Worm (Caenorhabditis elegans) whole organism, midembryonic: Measurements from ENCODE around the gene egl-20.

ENCODE experiments used
- T22C8.4 ChIP-seq: fragments of 200-800 bp; sonication (Bioruptor generic); IDR thresholded peaks from 2 replicates; pipeline ENCODE4 v1.3.6; 2022; ENCODE audit warnings: missing genetic modification characterization, missing compliant biosample characterization
- cog-1 ChIP-seq: sonication (generic microtip); optimal IDR thresholded peaks from 2 replicates; lab custom pipeline; 2016; ENCODE audit warnings: missing genetic modification characterization, missing compliant biosample characterization
- flt-1 ChIP-seq: fragments of 200-800 bp; sonication (Bioruptor generic); IDR thresholded peaks from 2 replicates; pipeline ENCODE4 v1.3.6; 2022; ENCODE audit warnings: missing genetic modification characterization, missing compliant biosample characterization
- klf-2 ChIP-seq: fragments of 200-800 bp; sonication (Bioruptor generic); conservative IDR thresholded peaks from 2 replicates; pipeline ENCODE4 v1.3.6; 2022; ENCODE audit warnings: missing genetic modification reagents, missing genetic modification characterization, missing compliant biosample characterization
- ref-1 ChIP-seq: fragments of 200-800 bp; sonication (Bioruptor generic); conservative IDR thresholded peaks from 2 replicates; pipeline ENCODE4 v1.3.6; 2022; ENCODE audit warnings: missing genetic modification reagents, missing genetic modification characterization, missing compliant biosample characterization
- tab-1 ChIP-seq: fragments of 200-800 bp; sonication (Bioruptor generic); IDR thresholded peaks from 2 replicates; pipeline ENCODE4 v1.3.6; 2022; ENCODE audit warnings: missing genetic modification characterization, missing compliant biosample characterization
- ztf-23 ChIP-seq: fragments of 200-800 bp; sonication (Bioruptor generic); IDR thresholded peaks from 2 replicates; pipeline ENCODE4 v1.3.6; 2022; ENCODE audit warnings: missing genetic modification reagents, missing genetic modification characterization, missing compliant biosample characterization
- ztf-29 ChIP-seq: fragments of 200-800 bp; sonication (Bioruptor generic); IDR thresholded peaks from 2 replicates; pipeline ENCODE4 v1.3.6; 2022; ENCODE audit warnings: missing genetic modification reagents, missing genetic modification characterization, missing compliant biosample characterization

DNA sequence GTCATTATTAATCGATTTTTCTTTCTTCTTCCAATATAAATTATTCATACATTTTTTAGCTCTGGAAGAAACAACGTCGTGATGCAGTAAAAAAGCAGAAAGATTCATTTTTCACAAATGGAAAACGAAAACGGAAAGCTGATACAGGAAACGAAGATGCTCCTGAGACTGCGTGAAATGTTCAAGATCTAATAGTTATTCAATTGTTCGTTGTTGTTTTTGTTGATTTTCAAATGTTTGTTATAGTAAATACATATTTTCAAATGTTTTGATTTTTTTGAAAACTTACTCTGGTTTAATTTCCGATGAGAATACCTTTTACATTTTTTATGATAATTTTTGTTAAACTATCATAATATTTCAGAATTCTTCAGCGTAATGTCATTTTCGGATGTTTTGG lies 48.5 kb upstream of the egl-20 start, which contains the start of gene K07F5.16:
- TF ChIP-seq tab-1 (GFP tag; lab: Robert Waterston, UW), result no peak
- no peak for TF ChIP-seq T22C8.4
- no peak for TF ChIP-seq flt-1
- TF ChIP-seq klf-2 (GFP tag; lab: Robert Waterston, UW), result no peak
- TF ChIP-seq ref-1 (GFP tag; lab: Robert Waterston, UW), result no peak
- TF ChIP-seq cog-1 (tag; lab: Kevin White, UChicago), result no peak
- no peak for TF ChIP-seq ztf-23
- no peak for TF ChIP-seq ztf-29 (GFP tag; lab: Robert Waterston, UW)
